Fruit fly (Drosophila melanogaster): ENCODE measurements around the gene CG5783.
A peak's percentile ranks its signal among the peaks of the same experiment; 100 is the strongest.

Gene CG5783

dm6 chr2L:18148552-18149219, 7.2 kb upstream of the CG5783 start:
- peak; percentile 36 for TF ChIP-seq gl (tag; optimal IDR thresholded peaks at IDR 0.05)
- TF ChIP-seq CG4496 (GFP tag; IDR thresholded peaks at IDR 0.05), result no peak
- TF ChIP-seq Ets98B (GFP tag; IDR thresholded peaks at IDR 0.05), result peak; percentile 26
- peak; percentile 25 for TF ChIP-seq CG8159 (tag; optimal IDR thresholded peaks at IDR 0.05)
- TF ChIP-seq CG32121 (GFP tag; IDR thresholded peaks at IDR 0.05), result 0 out of 2 replicates have a peak, but pooled peaks have one; percentile 20

- TF ChIP-seq Pif1A (GFP tag; optimal IDR thresholded peaks at IDR 0.05), result no peak
- no peak for TF ChIP-seq CG32121 (GFP tag; IDR thresholded peaks at IDR 0.05)
- TF ChIP-seq CG34367 (tag; optimal IDR thresholded peaks at IDR 0.05), result no peak
- TF ChIP-seq CG12605 (GFP tag; IDR thresholded peaks at IDR 0.05), result no peak
- TF ChIP-seq fd96Ca (GFP tag; IDR thresholded peaks at IDR 0.05), result no peak
Observed at dm6 chr2L:18149903-18150302, 5.9 kb upstream of the CG5783 start.

- peak; percentile 30; the same call in 1 of the 2 replicates for TF ChIP-seq rn (GFP tag; IDR thresholded peaks at IDR 0.05)
- no peak for TF ChIP-seq CG9948 (tag; optimal IDR thresholded peaks at IDR 0.05)
- TF ChIP-seq CG32121 (GFP tag; IDR thresholded peaks at IDR 0.05), result peak; percentile 57; the same call in 1 of the 2 replicates
- TF ChIP-seq gl (tag; optimal IDR thresholded peaks at IDR 0.05), result peak; percentile 92
- peak; percentile 18 for TF ChIP-seq CG15710 (tag; optimal IDR thresholded peaks at IDR 0.05)
- peak; percentile 23 for TF ChIP-seq CG34367 (tag; optimal IDR thresholded peaks at IDR 0.05)
- peak; percentile 74 for TF ChIP-seq EcR (GFP tag; optimal IDR thresholded peaks at IDR 0.05)
- no peak for TF ChIP-seq Snoo (tag; optimal IDR thresholded peaks at IDR 0.05)
- TF ChIP-seq CG8159 (tag; optimal IDR thresholded peaks at IDR 0.05), result no peak
- TF ChIP-seq Ets98B (GFP tag; IDR thresholded peaks at IDR 0.05), result peak; percentile 20; the same call in 1 of the 2 replicates
- peak; percentile 41 for TF ChIP-seq CG14655 (GFP tag; optimal IDR thresholded peaks at IDR 0.05)
- TF ChIP-seq CG8301 (tag; optimal IDR thresholded peaks at IDR 0.05), result peak; percentile 49
- 0 out of 2 replicates have a peak, but pooled peaks have one; percentile 22 for TF ChIP-seq CG10348 (GFP tag; IDR thresholded peaks at IDR 0.05)
- TF ChIP-seq CG13204 (GFP tag; optimal IDR thresholded peaks at IDR 0.05), result peak; percentile 92
- TF ChIP-seq fd96Ca (GFP tag; IDR thresholded peaks at IDR 0.05), result peak; percentile 81
- peak; percentile 74 for TF ChIP-seq CG4496 (GFP tag; IDR thresholded peaks at IDR 0.05)
- peak; percentile 54 for TF ChIP-seq Pif1A (GFP tag; optimal IDR thresholded peaks at IDR 0.05)
- TF ChIP-seq CG12605 (GFP tag; IDR thresholded peaks at IDR 0.05), result 0 out of 2 replicates have a peak, but pooled peaks have one; percentile 10
- TF ChIP-seq CG17806 (tag; optimal IDR thresholded peaks at IDR 0.05), result no peak
- no peak for TF ChIP-seq D1 (tag; optimal IDR thresholded peaks at IDR 0.05)
- no peak for TF ChIP-seq Pif1B (GFP tag; optimal IDR thresholded peaks at IDR 0.05)
Observed at dm6 chr2L:18150393-18151133, 5.3 kb upstream of the CG5783 start.

dm6 chr2L:18151134-18151825, 4.6 kb upstream of the CG5783 start:
- TF ChIP-seq CG15710 (tag; optimal IDR thresholded peaks at IDR 0.05), result peak; percentile 46
- TF ChIP-seq CG14655 (GFP tag; optimal IDR thresholded peaks at IDR 0.05), result peak; percentile 47
- TF ChIP-seq CG13204 (GFP tag; optimal IDR thresholded peaks at IDR 0.05), result peak; percentile 88
- peak; percentile 39 for TF ChIP-seq CG8301 (tag; optimal IDR thresholded peaks at IDR 0.05)
- peak; percentile 30 for TF ChIP-seq CG34367 (tag; optimal IDR thresholded peaks at IDR 0.05)
- 0 out of 2 replicates have a peak, but pooled peaks have one; percentile 22 for TF ChIP-seq CG32121 (GFP tag; IDR thresholded peaks at IDR 0.05)
- peak; percentile 48 for TF ChIP-seq CG8159 (tag; optimal IDR thresholded peaks at IDR 0.05)
- no peak; the same call in 1 of the 2 replicates for TF ChIP-seq CG12605 (GFP tag; IDR thresholded peaks at IDR 0.05)
- no peak for TF ChIP-seq Pif1B (GFP tag; optimal IDR thresholded peaks at IDR 0.05)
- peak; percentile 82 for TF ChIP-seq fd96Ca (GFP tag; IDR thresholded peaks at IDR 0.05)
- no peak for TF ChIP-seq D1 (tag; optimal IDR thresholded peaks at IDR 0.05)
- peak; percentile 46 for TF ChIP-seq CG9948 (tag; optimal IDR thresholded peaks at IDR 0.05)
- no peak for TF ChIP-seq Pif1A (GFP tag; optimal IDR thresholded peaks at IDR 0.05)
- peak; percentile 41 for TF ChIP-seq Snoo (tag; optimal IDR thresholded peaks at IDR 0.05)
- TF ChIP-seq CG17806 (tag; optimal IDR thresholded peaks at IDR 0.05), result no peak
- peak; percentile 70 for TF ChIP-seq EcR (GFP tag; optimal IDR thresholded peaks at IDR 0.05)
- peak; percentile 54 for TF ChIP-seq gl (tag; optimal IDR thresholded peaks at IDR 0.05)
- peak; percentile 50; the same call in 1 of the 2 replicates for TF ChIP-seq rn (GFP tag; IDR thresholded peaks at IDR 0.05)
- peak; percentile 81 for TF ChIP-seq Ets98B (GFP tag; IDR thresholded peaks at IDR 0.05)
- 0 out of 2 replicates have a peak, but pooled peaks have one; percentile 47 for TF ChIP-seq CG10348 (GFP tag; IDR thresholded peaks at IDR 0.05)
- peak; percentile 81 for TF ChIP-seq CG4496 (GFP tag; IDR thresholded peaks at IDR 0.05)

- no peak for TF ChIP-seq D1 (tag; optimal IDR thresholded peaks at IDR 0.05)
- no peak for TF ChIP-seq fd96Ca (GFP tag; IDR thresholded peaks at IDR 0.05)
- TF ChIP-seq CG8159 (tag; optimal IDR thresholded peaks at IDR 0.05), result no peak
- TF ChIP-seq CG12605 (GFP tag; IDR thresholded peaks at IDR 0.05), result no peak
- TF ChIP-seq CG17806 (tag; optimal IDR thresholded peaks at IDR 0.05), result no peak
- no peak for TF ChIP-seq Pif1B (GFP tag; optimal IDR thresholded peaks at IDR 0.05)
- no peak for TF ChIP-seq CG8301 (tag; optimal IDR thresholded peaks at IDR 0.05)
Observed at dm6 chr2L:18151826-18152138, 4.1 kb upstream of the CG5783 start.
